Worm (Caenorhabditis elegans) whole organism, L1 larva: ENCODE measurements around the gene mboa-4.
A peak's percentile ranks its signal among the peaks of the same experiment; 100 is the strongest.

Source experiments
- F16B12.6 ChIP-seq: fragments of 150-350 bp; optimal IDR thresholded peaks from 2 replicates; lab custom pipeline; 2014; ENCODE audit warnings: missing biosample characterization, missing genetic modification characterization
- Y116A8C.19 ChIP-seq: sonication (generic microtip); optimal IDR thresholded peaks from 2 replicates; lab custom pipeline; 2016; ENCODE audit warnings: missing compliant biosample characterization, missing genetic modification characterization, borderline replicate concordance
- aha-1 ChIP-seq: fragments of 150-350 bp; optimal IDR thresholded peaks from 2 replicates; lab custom pipeline; 2014; ENCODE audit warnings: missing biosample characterization, missing genetic modification characterization
- ceh-8 ChIP-seq: fragments of 200-800 bp; sonication (Bioruptor generic); optimal IDR thresholded peaks from 2 replicates; lab custom pipeline; 2018; ENCODE audit warnings: mild to moderate bottlenecking, missing genetic modification characterization, moderate library complexity, missing compliant biosample characterization
- ceh-82 ChIP-seq, 3 experiments: fragments of 150-350 bp in 1 of 3; sonication (generic microtip) in 2 of 3; optimal IDR thresholded peaks; 2 replicates each; lab custom pipeline; 2014 to 2017; ENCODE audit warnings: missing biosample characterization in 3 of 3, missing genetic modification characterization in 3 of 3
- ceh-90 ChIP-seq: sonication (generic microtip); optimal IDR thresholded peaks from 2 replicates; lab custom pipeline; 2016; ENCODE audit warnings: missing genetic modification characterization, missing compliant biosample characterization
- dpl-1 ChIP-seq, 3 experiments: fragments of 150-350 bp in 2 of 3; sonication (generic microtip) in 1 of 3; optimal IDR thresholded peaks; 2 replicates each; lab custom pipeline; 2014 to 2017; ENCODE audit warnings: missing biosample characterization in 3 of 3, missing genetic modification characterization in 3 of 3, missing genetic modification reagents in 3 of 3
- dsc-1 ChIP-seq: sonication (generic microtip); optimal IDR thresholded peaks from 2 replicates; lab custom pipeline; 2016; ENCODE audit warnings: mild to moderate bottlenecking, missing genetic modification characterization, missing compliant biosample characterization
- efl-1 ChIP-seq, 4 experiments: fragments of 150-350 bp; optimal IDR thresholded peaks in 3 of 4; peaks in 1 of 4; 1 replicate in 1 of 4; 2 replicates in 3 of 4; lab custom pipeline; 2014; ENCODE audit warnings: missing biosample characterization in 2 of 4, missing genetic modification characterization in 2 of 4, missing genetic modification reagents in 2 of 4
- elt-2 ChIP-seq: sonication (generic microtip); optimal IDR thresholded peaks from 2 replicates; lab custom pipeline; 2016; ENCODE audit warnings: missing genetic modification characterization, mild to moderate bottlenecking, inconsistent platforms, missing compliant biosample characterization, missing genetic modification reagents
- fkh-8 ChIP-seq: sonication (generic microtip); optimal IDR thresholded peaks from 2 replicates; lab custom pipeline; 2016; ENCODE audit warnings: mild to moderate bottlenecking, missing genetic modification characterization, missing compliant biosample characterization
- grh-1 ChIP-seq: fragments of 200-800 bp; sonication (Bioruptor generic); IDR thresholded peaks from 2 replicates; pipeline ENCODE4 v1.3.6; 2022; ENCODE audit warnings: missing genetic modification reagents, missing genetic modification characterization, missing compliant biosample characterization
- hlh-4 ChIP-seq: sonication (generic microtip); optimal IDR thresholded peaks from 2 replicates; lab custom pipeline; 2016; ENCODE audit warnings: mild to moderate bottlenecking, missing genetic modification characterization, missing compliant biosample characterization
- jun-1 ChIP-seq: fragments of 150-350 bp; optimal IDR thresholded peaks from 2 replicates; lab custom pipeline; 2014; ENCODE audit warnings: missing biosample characterization, missing genetic modification reagents, missing genetic modification characterization
- lin-14 ChIP-seq: fragments of 200-800 bp; sonication (Bioruptor generic); optimal IDR thresholded peaks from 2 replicates; lab custom pipeline; 2018; ENCODE audit warnings: mild to moderate bottlenecking, missing genetic modification characterization, moderate library complexity, missing compliant biosample characterization
- lin-15B ChIP-seq: fragments of 150-350 bp; sonication (generic microtip); optimal IDR thresholded peaks from 3 replicates; lab custom pipeline; 2014; ENCODE audit warnings: missing biosample characterization, missing genetic modification characterization
- lin-35 ChIP-seq, 2 experiments: fragments of 150-350 bp; optimal IDR thresholded peaks; 2 replicates each; lab custom pipeline; 2014; ENCODE audit warnings: missing biosample characterization in 2 of 2, missing genetic modification characterization in 2 of 2, missing genetic modification reagents in 2 of 2
- lsy-2 ChIP-seq, 2 experiments: fragments of 150-350 bp; optimal IDR thresholded peaks; 2 replicates each; lab custom pipeline; 2014; ENCODE audit warnings: missing biosample characterization in 2 of 2, missing genetic modification characterization in 2 of 2
- mdl-1 ChIP-seq, 2 experiments: fragments of 150-350 bp; optimal IDR thresholded peaks; 2 replicates each; lab custom pipeline; 2014 to 2017; ENCODE audit warnings: missing biosample characterization in 2 of 2, missing genetic modification characterization in 2 of 2, inconsistent platforms in 1 of 2
- mep-1 ChIP-seq: fragments of 150-350 bp; optimal IDR thresholded peaks from 2 replicates; lab custom pipeline; 2014; ENCODE audit warnings: missing biosample characterization, missing genetic modification characterization
- nhr-19 ChIP-seq: fragments of 200-800 bp; sonication (Bioruptor generic); conservative IDR thresholded peaks from 2 replicates; pipeline ENCODE4 v1.3.6; 2022; ENCODE audit warnings: missing genetic modification characterization, missing compliant biosample characterization
- nhr-20 ChIP-seq: sonication (generic microtip); optimal IDR thresholded peaks from 2 replicates; lab custom pipeline; 2016; ENCODE audit warnings: mild to moderate bottlenecking, missing genetic modification characterization, missing compliant biosample characterization
- nhr-237 ChIP-seq: fragments of 150-350 bp; optimal IDR thresholded peaks from 2 replicates; lab custom pipeline; 2014; ENCODE audit warnings: missing biosample characterization, missing genetic modification characterization
- nhr-47 ChIP-seq: sonication (generic microtip); optimal IDR thresholded peaks from 2 replicates; lab custom pipeline; 2016; ENCODE audit warnings: mild to moderate bottlenecking, missing genetic modification characterization, moderate library complexity, missing compliant biosample characterization
- nhr-71 ChIP-seq: sonication (generic microtip); optimal IDR thresholded peaks from 2 replicates; lab custom pipeline; 2016; ENCODE audit warnings: mild to moderate bottlenecking, missing genetic modification characterization, moderate library complexity, missing compliant biosample characterization
- nhr-77 ChIP-seq: fragments of 150-350 bp; optimal IDR thresholded peaks from 2 replicates; lab custom pipeline; 2014; ENCODE audit warnings: missing biosample characterization, missing genetic modification characterization
- nhr-85 ChIP-seq: sonication (generic microtip); peaks from one replicate; lab custom pipeline; 2016; ENCODE audit warnings: missing genetic modification characterization, inconsistent platforms, missing compliant biosample characterization
- pag-3 ChIP-seq: sonication (generic microtip); optimal IDR thresholded peaks from 2 replicates; lab custom pipeline; 2017; ENCODE audit warnings: missing genetic modification characterization, mild to moderate bottlenecking, missing compliant biosample characterization, antibody characterized with exemption, borderline replicate concordance; ENCODE audit not compliant: insufficient read depth
- rnt-1 ChIP-seq: sonication (generic microtip); optimal IDR thresholded peaks from 2 replicates; lab custom pipeline; 2016; ENCODE audit warnings: mild to moderate bottlenecking, missing genetic modification characterization, moderate library complexity, missing compliant biosample characterization
- snu-23 ChIP-seq: sonication (generic microtip); optimal IDR thresholded peaks from 2 replicates; lab custom pipeline; 2016; ENCODE audit warnings: missing genetic modification characterization, missing compliant biosample characterization
- sptf-1 ChIP-seq: fragments of 150-350 bp; optimal IDR thresholded peaks from 2 replicates; lab custom pipeline; 2014; ENCODE audit warnings: missing biosample characterization, missing genetic modification characterization
- swsn-7 ChIP-seq: sonication (generic microtip); optimal IDR thresholded peaks from 2 replicates; lab custom pipeline; 2016; ENCODE audit warnings: missing genetic modification characterization, missing compliant biosample characterization
- tbx-2 ChIP-seq: sonication (generic microtip); optimal IDR thresholded peaks from 2 replicates; lab custom pipeline; 2016; ENCODE audit warnings: missing genetic modification characterization, missing compliant biosample characterization
- unc-86 ChIP-seq: sonication (generic microtip); optimal IDR thresholded peaks from 2 replicates; lab custom pipeline; 2016; ENCODE audit warnings: missing genetic modification characterization, missing compliant biosample characterization
- xbp-1 ChIP-seq: sonication (generic microtip); optimal IDR thresholded peaks from 2 replicates; lab custom pipeline; 2016; ENCODE audit warnings: missing genetic modification characterization, missing compliant biosample characterization
- ztf-11 ChIP-seq, 2 experiments: sonication (generic microtip); optimal IDR thresholded peaks; 2 replicates each; lab custom pipeline; 2016 to 2017; ENCODE audit warnings: missing genetic modification characterization in 2 of 2, missing biosample characterization in 1 of 2, missing compliant biosample characterization in 1 of 2

The mboa-4 gene

DNA sequence TGAATTAATAATTGTTTCAGACTA, 34.0 kb downstream of the mboa-4 start, which contains the start of gene swsn-4:
TSS of gene swsn-4 (plus strand) at position 21 of the 24 bp plus-strand sequence.
- TF ChIP-seq ztf-11 (tag; optimal IDR thresholded peaks at IDR 0.05; lab: Kevin White, UChicago) = no peak

DNA sequence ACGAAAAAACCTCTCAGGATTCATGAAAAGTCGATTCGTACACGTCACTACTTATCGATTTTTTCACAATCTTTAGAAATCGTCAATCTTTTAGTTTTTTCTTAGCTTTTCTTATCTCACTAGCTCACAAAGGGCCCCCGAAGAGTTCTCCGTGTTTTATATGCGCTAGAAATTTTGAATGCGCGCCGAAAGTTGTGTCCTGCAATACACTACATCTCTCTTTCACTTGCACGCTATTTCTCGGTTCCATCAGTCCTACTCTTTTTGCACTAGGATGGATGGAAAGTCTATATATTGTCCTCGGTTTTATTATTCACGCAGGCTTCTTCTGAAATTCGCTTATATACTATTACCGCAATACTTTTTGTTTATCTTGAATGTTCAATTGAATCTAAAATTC, 34.2 kb downstream of the mboa-4 start:
- TF ChIP-seq rnt-1 (peak; percentile 9), lin-14 (GFP tag; lab: Kevin White, UChicago) (no peak), elt-2 (tag; lab: Kevin White, UChicago) (no peak), dsc-1 (tag; lab: Kevin White, UChicago) (peak; percentile 27), dpl-1 (GFP tag; optimal IDR thresholded peaks at IDR 0.05; lab: Kevin White, UChicago) (peak; percentile 75 to 85 (median 76)), nhr-85 (peak; percentile 75), efl-1 (optimal IDR thresholded peaks at IDR 0.05; lab: Kevin White, UChicago) (peak in 1 of 2 experiments; percentile 77), efl-1 (GFP tag; optimal IDR thresholded peaks at IDR 0.05 in 1 of 2; lab: Kevin White, UChicago) (peak; percentile 86 to 98), Y116A8C.19 (tag; lab: Kevin White, UChicago) (no peak), ceh-82 (tag; optimal IDR thresholded peaks at IDR 0.05; lab: Kevin White, UChicago) (peak in 1 of 3 experiments; percentile 22), aha-1 (no peak), xbp-1 (tag; lab: Kevin White, UChicago) (peak; percentile 54), jun-1 (tag; lab: Kevin White, UChicago) (no peak), sptf-1 (tag; lab: Kevin White, UChicago) (no peak), nhr-71 (peak; percentile 31), snu-23 (peak; percentile 25), lin-35 (GFP tag; optimal IDR thresholded peaks at IDR 0.05; lab: Kevin White, UChicago) (peak; percentile 82 to 91)

DNA sequence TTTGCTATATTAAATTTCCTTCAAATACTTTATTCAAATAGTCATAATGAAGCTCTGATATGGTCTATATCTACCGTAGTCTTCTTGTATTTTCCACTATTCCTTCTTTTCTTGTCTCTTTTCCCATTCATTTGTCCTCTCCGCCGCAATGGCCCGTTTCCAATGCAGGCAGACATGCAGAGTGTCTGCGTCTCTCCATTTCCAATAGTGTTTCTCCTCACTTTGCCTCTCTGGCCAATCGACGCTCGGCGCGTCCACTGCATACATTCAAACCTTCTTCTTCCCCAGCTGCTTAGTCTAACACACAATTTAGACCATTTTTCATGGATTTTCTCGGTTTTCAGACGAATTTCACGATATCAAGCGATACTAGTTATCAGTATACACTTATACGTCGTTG, 34.6 kb downstream of the mboa-4 start:
- TF ChIP-seq swsn-7 (peak; percentile 60), pag-3 (tag; lab: Kevin White, UChicago) (no peak), hlh-4 (tag; lab: Kevin White, UChicago) (no peak), grh-1 (GFP tag; lab: Robert Waterston, UW) (peak; percentile 30; the same call in 1 of the 2 replicates), unc-86 (tag; lab: Kevin White, UChicago) (peak; percentile 38), efl-1 (optimal IDR thresholded peaks at IDR 0.05; lab: Kevin White, UChicago) (peak; percentile 55 to 69), efl-1 (GFP tag; optimal IDR thresholded peaks at IDR 0.05 in 1 of 2; lab: Kevin White, UChicago) (peak in 1 of 2 experiments; percentile 92), ceh-8 (GFP tag; lab: Kevin White, UChicago) (peak; percentile 14), nhr-237 (tag; lab: Kevin White, UChicago) (no peak), xbp-1 (tag; lab: Kevin White, UChicago) (peak; percentile 96), nhr-19 (GFP tag; lab: Robert Waterston, UW) (peak; percentile 58; the same call in 1 of the 2 replicates), lin-15B (tag; lab: Kevin White, UChicago) (peak; percentile 33), lsy-2 (tag; optimal IDR thresholded peaks at IDR 0.05; lab: Kevin White, UChicago) (peak; percentile 65 to 76), dsc-1 (tag; lab: Kevin White, UChicago) (peak; percentile 41), mep-1 (tag; lab: Kevin White, UChicago) (no peak), nhr-77 (tag; lab: Kevin White, UChicago) (no peak), ceh-90 (no peak), ceh-82 (tag; optimal IDR thresholded peaks at IDR 0.05; lab: Kevin White, UChicago) (peak in 1 of 3 experiments; percentile 43), dpl-1 (GFP tag; optimal IDR thresholded peaks at IDR 0.05; lab: Kevin White, UChicago) (peak in 2 of 3 experiments; percentile 8 to 39), elt-2 (tag; lab: Kevin White, UChicago) (peak; percentile 4), fkh-8 (tag; lab: Kevin White, UChicago) (peak; percentile 14), rnt-1 (peak; percentile 64), snu-23 (peak; percentile 62), mdl-1 (tag; optimal IDR thresholded peaks at IDR 0.05; lab: Kevin White, UChicago) (peak in 1 of 2 experiments; percentile 5), nhr-71 (peak; percentile 61), jun-1 (tag; lab: Kevin White, UChicago) (peak; percentile 3), lin-14 (GFP tag; lab: Kevin White, UChicago) (peak; percentile 52), lin-35 (GFP tag; optimal IDR thresholded peaks at IDR 0.05; lab: Kevin White, UChicago) (peak in 1 of 2 experiments; percentile 26), ztf-11 (tag; optimal IDR thresholded peaks at IDR 0.05; lab: Kevin White, UChicago) (peak in 1 of 2 experiments; percentile 12), aha-1 (no peak), nhr-20 (tag; lab: Kevin White, UChicago) (peak; percentile 37), tbx-2 (tag; lab: Kevin White, UChicago) (peak; percentile 15), nhr-47 (tag; lab: Kevin White, UChicago) (peak; percentile 38), F16B12.6 (peak; percentile 10)
